Worm (Caenorhabditis elegans): ENCODE results near the gene C53D6.6.
A peak's percentile ranks its signal among the peaks of the same experiment; 100 is the strongest.

Gene C53D6.6

ce11 chrIV:9032550-9032949 lies at the start of gene C53D6.6:
Gene C53D6.6, minus strand, starts transcription at chrIV:9032667.
- no peak for TF ChIP-seq tbx-11 (GFP tag; IDR thresholded peaks at IDR 0.05)
- TF ChIP-seq hnd-1 (tag; optimal IDR thresholded peaks at IDR 0.05): no peak
- TF ChIP-seq tbx-37 (GFP tag; conservative IDR thresholded peaks at IDR 0.05): no peak
- TF ChIP-seq ceh-36 (tag; optimal IDR thresholded peaks at IDR 0.05): no peak
- no peak for TF ChIP-seq pes-1 (GFP tag; IDR thresholded peaks at IDR 0.05)
- TF ChIP-seq tra-4 (tag; optimal IDR thresholded peaks at IDR 0.05): no peak
- no peak for TF ChIP-seq flt-1 (GFP tag; IDR thresholded peaks at IDR 0.05)
- no peak for TF ChIP-seq ama-1 (optimal IDR thresholded peaks at IDR 0.05)
- no peak for TF ChIP-seq hmg-4 (GFP tag; optimal IDR thresholded peaks at IDR 0.05)
- TF ChIP-seq B0310.2 (tag; optimal IDR thresholded peaks at IDR 0.05): no peak
- no peak for TF ChIP-seq ets-7 (tag; optimal IDR thresholded peaks at IDR 0.05)
- TF ChIP-seq scrt-1 (GFP tag; IDR thresholded peaks at IDR 0.05): no peak
- no peak for TF ChIP-seq hmbx-1 (tag; optimal IDR thresholded peaks at IDR 0.05)
- no peak for TF ChIP-seq sea-1 (GFP tag; conservative IDR thresholded peaks at IDR 0.05)
- TF ChIP-seq aly-1 (tag; optimal IDR thresholded peaks at IDR 0.05): no peak

ce11 chrIV:9082055-9082454 lies 49.6 kb upstream of the C53D6.6 start, which contains the start of gene twk-8:
Gene twk-8, plus strand, starts transcription at chrIV:9082355.
- TF ChIP-seq tbx-37 (GFP tag; conservative IDR thresholded peaks at IDR 0.05) (no peak), tra-4 (tag; optimal IDR thresholded peaks at IDR 0.05) (no peak), tbx-11 (GFP tag; IDR thresholded peaks at IDR 0.05) (no peak), hnd-1 (tag; optimal IDR thresholded peaks at IDR 0.05) (no peak)

- no peak for TF ChIP-seq flt-1 (GFP tag; IDR thresholded peaks at IDR 0.05)
- TF ChIP-seq hnd-1 (tag; optimal IDR thresholded peaks at IDR 0.05): no peak
- no peak for TF ChIP-seq aly-1 (tag; optimal IDR thresholded peaks at IDR 0.05)
- no peak for TF ChIP-seq hmbx-1 (tag; optimal IDR thresholded peaks at IDR 0.05)
- TF ChIP-seq ets-7 (tag; optimal IDR thresholded peaks at IDR 0.05): no peak
- no peak for TF ChIP-seq scrt-1 (GFP tag; IDR thresholded peaks at IDR 0.05)
- TF ChIP-seq tra-4 (tag; optimal IDR thresholded peaks at IDR 0.05): no peak
- TF ChIP-seq ama-1 (optimal IDR thresholded peaks at IDR 0.05): no peak
- TF ChIP-seq sea-1 (GFP tag; conservative IDR thresholded peaks at IDR 0.05): no peak
- no peak for TF ChIP-seq F13C5.2 (tag; optimal IDR thresholded peaks at IDR 0.05)
- TF ChIP-seq pes-1 (GFP tag; IDR thresholded peaks at IDR 0.05): no peak
- TF ChIP-seq tbx-37 (GFP tag; conservative IDR thresholded peaks at IDR 0.05): no peak
- TF ChIP-seq hmg-4 (GFP tag; optimal IDR thresholded peaks at IDR 0.05): no peak
- TF ChIP-seq tbx-11 (GFP tag; IDR thresholded peaks at IDR 0.05): no peak
- no peak for TF ChIP-seq ceh-13 (GFP tag; optimal IDR thresholded peaks at IDR 0.05)
- TF ChIP-seq B0310.2 (tag; optimal IDR thresholded peaks at IDR 0.05): no peak
- no peak for TF ChIP-seq ceh-36 (tag; optimal IDR thresholded peaks at IDR 0.05)
Observed at ce11 chrIV:9080201-9080600, 47.7 kb upstream of the C53D6.6 start.

ce11 chrIV:9079330-9079729 lies 46.9 kb upstream of the C53D6.6 start:
- TF ChIP-seq tbx-37 (GFP tag; conservative IDR thresholded peaks at IDR 0.05): no peak
- TF ChIP-seq B0310.2 (tag; optimal IDR thresholded peaks at IDR 0.05): no peak
- TF ChIP-seq pes-1 (GFP tag; IDR thresholded peaks at IDR 0.05): no peak
- TF ChIP-seq hmg-4 (GFP tag; optimal IDR thresholded peaks at IDR 0.05): no peak
- no peak for TF ChIP-seq ama-1 (optimal IDR thresholded peaks at IDR 0.05)
- no peak for TF ChIP-seq aly-1 (tag; optimal IDR thresholded peaks at IDR 0.05)
- TF ChIP-seq hmbx-1 (tag; optimal IDR thresholded peaks at IDR 0.05): no peak
- TF ChIP-seq ets-7 (tag; optimal IDR thresholded peaks at IDR 0.05): no peak
- no peak for TF ChIP-seq flt-1 (GFP tag; IDR thresholded peaks at IDR 0.05)
- TF ChIP-seq ceh-13 (GFP tag; optimal IDR thresholded peaks at IDR 0.05): no peak
- no peak for TF ChIP-seq tra-4 (tag; optimal IDR thresholded peaks at IDR 0.05)
- TF ChIP-seq ceh-36 (tag; optimal IDR thresholded peaks at IDR 0.05): no peak
- TF ChIP-seq F13C5.2 (tag; optimal IDR thresholded peaks at IDR 0.05): no peak
- no peak for TF ChIP-seq tbx-11 (GFP tag; IDR thresholded peaks at IDR 0.05)
- no peak for TF ChIP-seq sea-1 (GFP tag; conservative IDR thresholded peaks at IDR 0.05)
- TF ChIP-seq scrt-1 (GFP tag; IDR thresholded peaks at IDR 0.05): no peak
- no peak for TF ChIP-seq hnd-1 (tag; optimal IDR thresholded peaks at IDR 0.05)

ce11 chrIV:9078469-9078868 lies 46.0 kb upstream of the C53D6.6 start, which contains the start of gene mans-4:
Gene mans-4, minus strand, starts transcription at chrIV:9078569.
- TF ChIP-seq scrt-1 (GFP tag; IDR thresholded peaks at IDR 0.05) (no peak), ceh-13 (GFP tag; optimal IDR thresholded peaks at IDR 0.05) (no peak), ama-1 (optimal IDR thresholded peaks at IDR 0.05) (no peak), hmg-4 (GFP tag; optimal IDR thresholded peaks at IDR 0.05) (no peak), ets-7 (tag; optimal IDR thresholded peaks at IDR 0.05) (no peak), F13C5.2 (tag; optimal IDR thresholded peaks at IDR 0.05) (no peak), tra-4 (tag; optimal IDR thresholded peaks at IDR 0.05) (no peak), tbx-37 (GFP tag; conservative IDR thresholded peaks at IDR 0.05) (no peak), hnd-1 (tag; optimal IDR thresholded peaks at IDR 0.05) (no peak), pes-1 (GFP tag; IDR thresholded peaks at IDR 0.05) (no peak), hmbx-1 (tag; optimal IDR thresholded peaks at IDR 0.05) (no peak), ceh-36 (tag; optimal IDR thresholded peaks at IDR 0.05) (no peak), aly-1 (tag; optimal IDR thresholded peaks at IDR 0.05) (no peak)

- TF ChIP-seq ama-1 (optimal IDR thresholded peaks at IDR 0.05): no peak
- TF ChIP-seq flt-1 (GFP tag; IDR thresholded peaks at IDR 0.05): no peak
- peak; percentile 73 for TF ChIP-seq tbx-37 (GFP tag; conservative IDR thresholded peaks at IDR 0.05)
- TF ChIP-seq ets-7 (tag; optimal IDR thresholded peaks at IDR 0.05): peak; percentile 25
- TF ChIP-seq F13C5.2 (tag; optimal IDR thresholded peaks at IDR 0.05): peak; percentile 23
Observed at ce11 chrIV:9074244-9074723, 41.8 kb upstream of the C53D6.6 start, which contains the start of gene mppb-1. Gene mppb-1, plus strand, starts transcription at chrIV:9074673.

ce11 chrIV:9070188-9070587 lies 37.7 kb upstream of the C53D6.6 start:
- TF ChIP-seq ets-7 (tag; optimal IDR thresholded peaks at IDR 0.05) (no peak), scrt-1 (GFP tag; IDR thresholded peaks at IDR 0.05) (no peak), pes-1 (GFP tag; IDR thresholded peaks at IDR 0.05) (no peak), B0310.2 (tag; optimal IDR thresholded peaks at IDR 0.05) (no peak), sea-1 (GFP tag; conservative IDR thresholded peaks at IDR 0.05) (no peak), F13C5.2 (tag; optimal IDR thresholded peaks at IDR 0.05) (no peak), ceh-13 (GFP tag; optimal IDR thresholded peaks at IDR 0.05) (no peak), tra-4 (tag; optimal IDR thresholded peaks at IDR 0.05) (no peak), ceh-36 (tag; optimal IDR thresholded peaks at IDR 0.05) (no peak), tbx-37 (GFP tag; conservative IDR thresholded peaks at IDR 0.05) (no peak)

Measured in whole organism, early embryonic.